Fruit fly (Drosophila melanogaster) ovary, adult (tissue): ENCODE measurements around the gene CG3337.

ENCODE experiments used
- CG17801 ChIP-seq: fragments of 200-800 bp; optimal IDR thresholded peaks from 2 replicates; lab custom pipeline; 2019; ENCODE audit warnings: missing biosample characterization, mild to moderate bottlenecking, missing genetic modification characterization, moderate library complexity; ENCODE audit not compliant: partially characterized antibody

Gene CG3337

dm6 chr3R:21224230-21224629 lies 846 bp upstream of the CG3337 start:
- TF ChIP-seq CG17801, result peak; percentile 14

- TF ChIP-seq CG17801, result peak; percentile 41
Observed at dm6 chr3R:21218733-21219165, 4.6 kb downstream of the CG3337 start, which contains the start of the genes Smyd5 and Oga. Smyd5 (minus strand) TSS chr3R:21218791. Oga (plus strand) TSS chr3R:21219077.

dm6 chr3R:21215290-21215689 lies 8.1 kb downstream of the CG3337 start:
- no peak for TF ChIP-seq CG17801

- peak; percentile 20 for TF ChIP-seq CG17801
Observed at dm6 chr3R:21214693-21215145, 8.7 kb downstream of the CG3337 start, which contains the start of gene Ddrgk1. Ddrgk1 (plus strand) TSS chr3R:21215079.

- no peak for TF ChIP-seq CG17801
Observed at dm6 chr3R:21210081-21210480, 13.3 kb downstream of the CG3337 start.

- TF ChIP-seq CG17801, result no peak
Observed at dm6 chr3R:21206802-21207238, 16.6 kb downstream of the CG3337 start.

- no peak for TF ChIP-seq CG17801
Observed at dm6 chr3R:21206327-21206728, 17.1 kb downstream of the CG3337 start.

- no peak for TF ChIP-seq CG17801
Observed at dm6 chr3R:21205680-21206326, 17.6 kb downstream of the CG3337 start.

- peak; percentile 90 for TF ChIP-seq CG17801
Observed at dm6 chr3R:21204500-21205167, 18.8 kb downstream of the CG3337 start.

- no peak for TF ChIP-seq CG17801
Observed at dm6 chr3R:21203660-21204499, 19.5 kb downstream of the CG3337 start.

dm6 chr3R:21203135-21203534 lies 20.2 kb downstream of the CG3337 start:
- peak; percentile 16 for TF ChIP-seq CG17801

- no peak for TF ChIP-seq CG17801
Observed at dm6 chr3R:21201627-21202026, 21.8 kb downstream of the CG3337 start.

dm6 chr3R:21199953-21200368 lies 23.4 kb downstream of the CG3337 start:
- TF ChIP-seq CG17801, result no peak

- no peak for TF ChIP-seq CG17801
Observed at dm6 chr3R:21199085-21199899, 24.1 kb downstream of the CG3337 start.

dm6 chr3R:21198073-21198472 lies 25.3 kb downstream of the CG3337 start:
- no peak for TF ChIP-seq CG17801

- TF ChIP-seq CG17801, result peak; percentile 39
Observed at dm6 chr3R:21197566-21197965, 25.8 kb downstream of the CG3337 start.
